Fruit fly (Drosophila melanogaster): Measurements from ENCODE around the gene Nipsnap.

dm6 chrX:16102338-16103218 is 29.2 kb upstream of the Nipsnap start:
- TF ChIP-seq usp (GFP tag; optimal IDR thresholded peaks at IDR 0.05) (no peak), psq (optimal IDR thresholded peaks at IDR 0.05) (no peak), pan (optimal IDR thresholded peaks at IDR 0.05) (no peak), CG8478 (optimal IDR thresholded peaks at IDR 0.05) (no peak)
